Worm (Caenorhabditis elegans) whole organism, L1 larva: ENCODE results near the gene dex-1.

Experiments
- C04F5.9 ChIP-seq: sonication (generic microtip); optimal IDR thresholded peaks from 2 replicates; lab custom pipeline; 2016; ENCODE audit warnings: missing genetic modification characterization, missing compliant biosample characterization
- alr-1 ChIP-seq: fragments of 200-800 bp; sonication (Bioruptor generic); optimal IDR thresholded peaks from 2 replicates; lab custom pipeline; 2018; ENCODE audit warnings: borderline replicate concordance, mild to moderate bottlenecking, missing genetic modification characterization, missing compliant biosample characterization
- aly-2 ChIP-seq: fragments of 150-350 bp; optimal IDR thresholded peaks from 2 replicates; lab custom pipeline; 2014; ENCODE audit warnings: missing biosample characterization, missing genetic modification characterization
- ama-1 ChIP-seq: fragments of 150-350 bp; optimal IDR thresholded peaks from 2 replicates; lab custom pipeline; 2014
- blmp-1 ChIP-seq: fragments of 150-350 bp; optimal IDR thresholded peaks from 2 replicates; lab custom pipeline; 2014; ENCODE audit warnings: missing biosample characterization, missing genetic modification characterization
- ceh-8 ChIP-seq: fragments of 200-800 bp; sonication (Bioruptor generic); optimal IDR thresholded peaks from 2 replicates; lab custom pipeline; 2018; ENCODE audit warnings: mild to moderate bottlenecking, missing genetic modification characterization, moderate library complexity, missing compliant biosample characterization
- ceh-88 ChIP-seq: fragments of 200-800 bp; sonication (Bioruptor generic); IDR thresholded peaks from 2 replicates; pipeline ENCODE4 v1.3.6; 2022; ENCODE audit warnings: missing genetic modification characterization, missing compliant biosample characterization
- ces-1 ChIP-seq: fragments of 150-350 bp; optimal IDR thresholded peaks from 2 replicates; lab custom pipeline; 2014; ENCODE audit warnings: missing biosample characterization, missing genetic modification reagents, missing genetic modification characterization
- dpl-1 ChIP-seq, 3 experiments: fragments of 150-350 bp in 2 of 3; sonication (generic microtip) in 1 of 3; optimal IDR thresholded peaks; 2 replicates each; lab custom pipeline; 2014 to 2017; ENCODE audit warnings: missing biosample characterization in 3 of 3, missing genetic modification characterization in 3 of 3, missing genetic modification reagents in 3 of 3
- efl-1 ChIP-seq, 4 experiments: fragments of 150-350 bp; optimal IDR thresholded peaks in 3 of 4; peaks in 1 of 4; 1 replicate in 1 of 4; 2 replicates in 3 of 4; lab custom pipeline; 2014; ENCODE audit warnings: missing biosample characterization in 2 of 4, missing genetic modification characterization in 2 of 4, missing genetic modification reagents in 2 of 4
- efl-3 ChIP-seq: fragments of 200-800 bp; sonication (Bioruptor generic); optimal IDR thresholded peaks from 2 replicates; lab custom pipeline; 2018; ENCODE audit warnings: mild to moderate bottlenecking, missing genetic modification characterization, missing compliant biosample characterization
- egl-13 ChIP-seq: sonication (generic microtip); optimal IDR thresholded peaks from 2 replicates; lab custom pipeline; 2016; ENCODE audit warnings: missing genotype, missing genetic modification reagents, missing genetic modification characterization, missing compliant biosample characterization
- fkh-10 ChIP-seq: sonication (generic microtip); optimal IDR thresholded peaks from 2 replicates; lab custom pipeline; 2017; ENCODE audit warnings: missing biosample characterization, missing genetic modification reagents, missing genetic modification characterization
- fkh-4 ChIP-seq: sonication (generic microtip); optimal IDR thresholded peaks from 2 replicates; lab custom pipeline; 2016; ENCODE audit warnings: missing compliant biosample characterization, missing genetic modification characterization, borderline replicate concordance
- fkh-8 ChIP-seq: sonication (generic microtip); optimal IDR thresholded peaks from 2 replicates; lab custom pipeline; 2016; ENCODE audit warnings: mild to moderate bottlenecking, missing genetic modification characterization, missing compliant biosample characterization
- fos-1 ChIP-seq: fragments of 150-350 bp; optimal IDR thresholded peaks from 2 replicates; lab custom pipeline; 2014; ENCODE audit warnings: missing biosample characterization, missing genetic modification characterization
- grh-1 ChIP-seq: fragments of 200-800 bp; sonication (Bioruptor generic); IDR thresholded peaks from 2 replicates; pipeline ENCODE4 v1.3.6; 2022; ENCODE audit warnings: missing genetic modification reagents, missing genetic modification characterization, missing compliant biosample characterization
- hlh-4 ChIP-seq: sonication (generic microtip); optimal IDR thresholded peaks from 2 replicates; lab custom pipeline; 2016; ENCODE audit warnings: mild to moderate bottlenecking, missing genetic modification characterization, missing compliant biosample characterization
- hpl-2 ChIP-seq: fragments of 150-350 bp; optimal IDR thresholded peaks from 2 replicates; lab custom pipeline; 2014; ENCODE audit warnings: missing biosample characterization, missing genetic modification reagents, missing genetic modification characterization
- isw-1 ChIP-seq: fragments of 200-800 bp; sonication (Bioruptor generic); IDR thresholded peaks from 2 replicates; pipeline ENCODE4 v1.3.6; 2022; ENCODE audit warnings: missing genetic modification characterization, missing compliant biosample characterization
- lin-13 ChIP-seq: fragments of 150-350 bp; optimal IDR thresholded peaks from 2 replicates; lab custom pipeline; 2014; ENCODE audit warnings: missing biosample characterization, missing genetic modification reagents, missing genetic modification characterization
- lin-15B ChIP-seq: fragments of 150-350 bp; sonication (generic microtip); optimal IDR thresholded peaks from 3 replicates; lab custom pipeline; 2014; ENCODE audit warnings: missing biosample characterization, missing genetic modification characterization
- lin-35 ChIP-seq, 2 experiments: fragments of 150-350 bp; optimal IDR thresholded peaks; 2 replicates each; lab custom pipeline; 2014; ENCODE audit warnings: missing biosample characterization in 2 of 2, missing genetic modification characterization in 2 of 2, missing genetic modification reagents in 2 of 2
- lir-3 ChIP-seq: sonication (generic microtip); optimal IDR thresholded peaks from 2 replicates; lab custom pipeline; 2016; ENCODE audit warnings: mild to moderate bottlenecking, missing genetic modification characterization, moderate library complexity, missing compliant biosample characterization; ENCODE audit not compliant: poor library complexity
- lsy-2 ChIP-seq, 2 experiments: fragments of 150-350 bp; optimal IDR thresholded peaks; 2 replicates each; lab custom pipeline; 2014; ENCODE audit warnings: missing biosample characterization in 2 of 2, missing genetic modification characterization in 2 of 2
- mab-9 ChIP-seq: fragments of 200-800 bp; sonication (Bioruptor generic); IDR thresholded peaks from 2 replicates; pipeline ENCODE4 v1.3.6; 2022; ENCODE audit warnings: missing genetic modification reagents, missing genetic modification characterization, missing compliant biosample characterization
- mdl-1 ChIP-seq, 2 experiments: fragments of 150-350 bp; optimal IDR thresholded peaks; 2 replicates each; lab custom pipeline; 2014 to 2017; ENCODE audit warnings: missing biosample characterization in 2 of 2, missing genetic modification characterization in 2 of 2, inconsistent platforms in 1 of 2
- nhr-11 ChIP-seq: fragments of 150-350 bp; optimal IDR thresholded peaks from 2 replicates; lab custom pipeline; 2014; ENCODE audit warnings: missing biosample characterization, missing genetic modification characterization
- nhr-19 ChIP-seq: fragments of 200-800 bp; sonication (Bioruptor generic); conservative IDR thresholded peaks from 2 replicates; pipeline ENCODE4 v1.3.6; 2022; ENCODE audit warnings: missing genetic modification characterization, missing compliant biosample characterization
- nhr-20 ChIP-seq: sonication (generic microtip); optimal IDR thresholded peaks from 2 replicates; lab custom pipeline; 2016; ENCODE audit warnings: mild to moderate bottlenecking, missing genetic modification characterization, missing compliant biosample characterization
- nhr-237 ChIP-seq: fragments of 150-350 bp; optimal IDR thresholded peaks from 2 replicates; lab custom pipeline; 2014; ENCODE audit warnings: missing biosample characterization, missing genetic modification characterization
- nhr-47 ChIP-seq: sonication (generic microtip); optimal IDR thresholded peaks from 2 replicates; lab custom pipeline; 2016; ENCODE audit warnings: mild to moderate bottlenecking, missing genetic modification characterization, moderate library complexity, missing compliant biosample characterization
- nhr-71 ChIP-seq: sonication (generic microtip); optimal IDR thresholded peaks from 2 replicates; lab custom pipeline; 2016; ENCODE audit warnings: mild to moderate bottlenecking, missing genetic modification characterization, moderate library complexity, missing compliant biosample characterization
- nhr-85 ChIP-seq: sonication (generic microtip); peaks from one replicate; lab custom pipeline; 2016; ENCODE audit warnings: missing genetic modification characterization, inconsistent platforms, missing compliant biosample characterization
- nhr-90 ChIP-seq: sonication (generic microtip); optimal IDR thresholded peaks from 2 replicates; lab custom pipeline; 2016; ENCODE audit warnings: mild to moderate bottlenecking, missing genetic modification characterization, missing compliant biosample characterization; ENCODE audit not compliant: poor library complexity
- rnt-1 ChIP-seq: sonication (generic microtip); optimal IDR thresholded peaks from 2 replicates; lab custom pipeline; 2016; ENCODE audit warnings: mild to moderate bottlenecking, missing genetic modification characterization, moderate library complexity, missing compliant biosample characterization
- skn-1 ChIP-seq: fragments of 150-350 bp; optimal IDR thresholded peaks from 2 replicates; lab custom pipeline; 2014; ENCODE audit warnings: missing biosample characterization, missing genetic modification characterization
- sptf-1 ChIP-seq: fragments of 150-350 bp; optimal IDR thresholded peaks from 2 replicates; lab custom pipeline; 2014; ENCODE audit warnings: missing biosample characterization, missing genetic modification characterization
- swsn-7 ChIP-seq: sonication (generic microtip); optimal IDR thresholded peaks from 2 replicates; lab custom pipeline; 2016; ENCODE audit warnings: missing genetic modification characterization, missing compliant biosample characterization
- tbx-2 ChIP-seq: sonication (generic microtip); optimal IDR thresholded peaks from 2 replicates; lab custom pipeline; 2016; ENCODE audit warnings: missing genetic modification characterization, missing compliant biosample characterization
- tlp-1 ChIP-seq: fragments of 150-350 bp; optimal IDR thresholded peaks from 2 replicates; lab custom pipeline; 2014; ENCODE audit warnings: missing biosample characterization, missing genetic modification characterization
- unc-98 ChIP-seq: fragments of 200-800 bp; sonication (Bioruptor generic); IDR thresholded peaks from 2 replicates; pipeline ENCODE4 v1.3.6; 2022; ENCODE audit warnings: missing genetic modification characterization, missing compliant biosample characterization
- xbp-1 ChIP-seq: sonication (generic microtip); optimal IDR thresholded peaks from 2 replicates; lab custom pipeline; 2016; ENCODE audit warnings: missing genetic modification characterization, missing compliant biosample characterization
- zag-1 ChIP-seq: fragments of 150-350 bp; optimal IDR thresholded peaks from 2 replicates; lab custom pipeline; 2014; ENCODE audit warnings: missing biosample characterization, missing genetic modification characterization

dex-1 gene

ce11 chrIII:5504164-5504563, 21.7 kb upstream of the dex-1 start (continued):
- TF ChIP-seq C04F5.9 (no peak), fkh-10 (no peak), sptf-1 (tag; lab: Kevin White, UChicago) (no peak), hpl-2 (GFP tag; lab: Kevin White, UChicago) (no peak), xbp-1 (tag; lab: Kevin White, UChicago) (peak; percentile 37), efl-3 (GFP tag; lab: Kevin White, UChicago) (no peak), nhr-71 (tag; lab: Kevin White, UChicago) (peak; percentile 77), lsy-2 (tag; optimal IDR thresholded peaks at IDR 0.05; lab: Kevin White, UChicago) (peak; percentile 54 to 60), nhr-47 (tag; lab: Kevin White, UChicago) (peak; percentile 64), ceh-88 (GFP tag; lab: Robert Waterston, UW) (no peak), blmp-1 (peak; percentile 83), rnt-1 (tag; lab: Kevin White, UChicago) (peak; percentile 87), zag-1 (no peak), lir-3 (tag; lab: Kevin White, UChicago) (peak; percentile 34), nhr-90 (tag; lab: Kevin White, UChicago) (no peak), nhr-11 (tag; lab: Kevin White, UChicago) (no peak), efl-1 (optimal IDR thresholded peaks at IDR 0.05; lab: Kevin White, UChicago) (peak; percentile 62), efl-1 (GFP tag; optimal IDR thresholded peaks at IDR 0.05 in 1 of 2; lab: Kevin White, UChicago) (peak; percentile 57 to 96), fos-1 (tag; lab: Kevin White, UChicago) (peak; percentile 61), fkh-8 (tag; lab: Kevin White, UChicago) (peak; percentile 48), mdl-1 (tag; optimal IDR thresholded peaks at IDR 0.05; lab: Kevin White, UChicago) (peak in 1 of 2 experiments; percentile 33), tlp-1 (tag; lab: Kevin White, UChicago) (no peak), alr-1 (tag; lab: Kevin White, UChicago) (no peak), lin-13 (peak; percentile 54), nhr-237 (tag; lab: Kevin White, UChicago) (peak; percentile 54), lin-35 (GFP tag; optimal IDR thresholded peaks at IDR 0.05; lab: Kevin White, UChicago) (peak; percentile 59 to 70), nhr-20 (tag; lab: Kevin White, UChicago) (peak; percentile 72), ceh-8 (GFP tag; lab: Kevin White, UChicago) (no peak), unc-98 (GFP tag; lab: Robert Waterston, UW) (no peak), isw-1 (no peak), swsn-7 (tag; lab: Kevin White, UChicago) (peak; percentile 54), skn-1 (tag; lab: Kevin White, UChicago) (peak; percentile 46), aly-2 (tag; lab: Kevin White, UChicago) (peak; percentile 86), nhr-19 (GFP tag; lab: Robert Waterston, UW) (peak; percentile 38), grh-1 (no peak)
- TF ChIP-seq, all 84 proteins: peak for 35

DNA sequence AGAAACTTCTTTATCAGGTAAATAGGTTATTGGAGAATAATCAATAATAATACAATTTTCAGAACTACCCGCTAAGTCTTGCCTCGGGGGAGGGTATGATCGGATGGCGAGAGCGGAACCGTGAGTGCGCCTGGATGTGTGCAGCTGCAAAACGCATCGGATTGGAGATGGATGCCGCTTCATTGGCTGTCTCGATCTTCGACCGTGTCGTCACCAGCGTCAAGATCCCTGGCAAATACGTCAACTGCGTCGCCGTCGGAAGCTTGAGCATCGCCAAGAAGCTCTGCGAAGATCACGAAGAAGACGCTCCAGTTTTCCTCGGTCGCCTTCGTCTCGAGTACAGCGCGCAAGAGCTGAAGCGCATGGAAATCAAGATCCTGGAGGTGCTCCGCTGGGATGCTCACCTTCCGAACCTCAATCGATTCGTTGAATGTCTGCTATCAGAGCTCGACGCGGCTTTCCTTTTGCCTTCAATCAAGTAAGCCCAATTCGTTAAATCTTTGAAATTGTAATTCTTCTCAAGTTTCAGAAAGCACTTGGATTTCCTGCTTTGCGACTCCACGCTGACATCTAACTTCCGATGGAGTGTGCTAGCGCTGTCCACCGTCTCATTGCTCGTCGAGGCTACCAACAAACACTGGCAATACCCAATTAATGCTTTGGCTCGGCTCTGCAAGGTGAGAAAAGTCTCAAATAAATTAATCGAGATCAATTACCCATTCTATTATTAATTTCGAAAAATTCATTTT, 21.0 kb upstream of the dex-1 start:
- TF ChIP-seq nhr-237 (tag; lab: Kevin White, UChicago) (no peak), efl-1 (optimal IDR thresholded peaks at IDR 0.05; lab: Kevin White, UChicago) (no peak), efl-1 (GFP tag; optimal IDR thresholded peaks at IDR 0.05 in 1 of 2; lab: Kevin White, UChicago) (peak in 1 of 2 experiments; percentile 92), ama-1 (peak; percentile 7), nhr-85 (tag; lab: Kevin White, UChicago) (peak; percentile 64)

ce11 chrIII:5505474-5506022, 20.4 kb upstream of the dex-1 start:
- TF ChIP-seq nhr-90 (tag; lab: Kevin White, UChicago) (no peak), hlh-4 (tag; lab: Kevin White, UChicago) (no peak), mab-9 (no peak), xbp-1 (tag; lab: Kevin White, UChicago) (no peak), tbx-2 (tag; lab: Kevin White, UChicago) (no peak), zag-1 (no peak), ces-1 (GFP tag; lab: Kevin White, UChicago) (no peak), nhr-20 (tag; lab: Kevin White, UChicago) (no peak), egl-13 (tag; lab: Kevin White, UChicago) (no peak), nhr-85 (tag; lab: Kevin White, UChicago) (no peak), blmp-1 (no peak), fkh-4 (no peak), lin-15B (tag; lab: Kevin White, UChicago) (no peak), dpl-1 (GFP tag; optimal IDR thresholded peaks at IDR 0.05; lab: Kevin White, UChicago) (no peak), aly-2 (tag; lab: Kevin White, UChicago) (peak; percentile 76), lir-3 (tag; lab: Kevin White, UChicago) (peak; percentile 5), nhr-237 (tag; lab: Kevin White, UChicago) (no peak), efl-1 (optimal IDR thresholded peaks at IDR 0.05; lab: Kevin White, UChicago) (no peak), efl-1 (GFP tag; optimal IDR thresholded peaks at IDR 0.05 in 1 of 2; lab: Kevin White, UChicago) (peak in 1 of 2 experiments; percentile 90), alr-1 (tag; lab: Kevin White, UChicago) (no peak)
